Worm (Caenorhabditis elegans): ENCODE measurements around the gene cpt-2.
"Not testable (repeated sequence)": the region's sequence is repeated elsewhere in the genome, so short reads cannot be mapped to it uniquely, and the experiment has no call there.

DNA sequence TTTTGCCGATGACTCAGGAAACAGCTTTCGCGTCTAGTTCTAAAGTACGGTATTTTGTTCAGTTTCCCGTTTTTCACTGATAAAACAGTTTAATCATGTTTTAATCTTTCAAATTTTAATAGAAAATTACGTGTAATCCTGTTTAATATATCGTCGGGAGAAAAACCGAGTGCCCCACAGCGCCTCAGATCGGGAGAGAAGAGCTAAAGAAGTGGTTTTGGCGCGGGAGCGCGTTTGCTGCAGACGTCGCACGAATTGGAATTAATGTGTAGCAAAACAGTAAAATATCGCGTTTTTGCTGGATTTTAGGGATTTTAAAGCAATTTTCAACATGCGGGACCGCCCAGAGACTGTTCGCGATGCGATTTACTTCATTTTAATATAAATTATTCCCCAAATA, 21.2 kb downstream of the cpt-2 start:
- TF ChIP-seq nhr-12, swsn-7, ztf-4, blmp-1, lsy-2 (tag; optimal IDR thresholded peaks at IDR 0.05): not testable (repeated sequence)
